Fruit fly (Drosophila melanogaster): ENCODE measurements around the gene smp-30.

The smp-30 gene

dm6 chr3R:14748323-14749076 lies 2.5 kb downstream of the smp-30 start (continued):
- TF ChIP-seq CG14860 (GFP tag; IDR thresholded peaks at IDR 0.05; ENCODE audit: partially characterized antibody) (no peak), CG4282 (GFP tag; optimal IDR thresholded peaks at IDR 0.05) (no peak), CG3726 (GFP tag; IDR thresholded peaks at IDR 0.05) (no peak), shn (GFP tag; optimal IDR thresholded peaks at IDR 0.05) (no peak), Dip2 (GFP tag; IDR thresholded peaks at IDR 0.05) (no peak), disco-r (GFP tag; optimal IDR thresholded peaks at IDR 0.05) (no peak), CG10654 (GFP tag; optimal IDR thresholded peaks at IDR 0.05) (no peak), CG13123 (GFP tag; optimal IDR thresholded peaks at IDR 0.05) (no peak), CG10959 (GFP tag; IDR thresholded peaks at IDR 0.05) (no peak), Fer3 (tag; optimal IDR thresholded peaks at IDR 0.05) (no peak), CG4617 (GFP tag; optimal IDR thresholded peaks at IDR 0.05; ENCODE audit: borderline replicate concordance) (no peak), CG18262 (tag; optimal IDR thresholded peaks at IDR 0.05) (peak; percentile 23), NK7.1 (GFP tag; optimal IDR thresholded peaks at IDR 0.05) (no peak), CG15601 (tag; optimal IDR thresholded peaks at IDR 0.05) (peak; percentile 47), pnt (GFP tag; optimal IDR thresholded peaks at IDR 0.05) (no peak), TFAM (GFP tag; optimal IDR thresholded peaks at IDR 0.05) (no peak), Lim3 (GFP tag; IDR thresholded peaks at IDR 0.05) (no peak), knrl (GFP tag; IDR thresholded peaks at IDR 0.05; ENCODE audit: partially characterized antibody) (no peak), Trl (optimal IDR thresholded peaks at IDR 0.05) (no peak), Trl (GFP tag; optimal IDR thresholded peaks at IDR 0.05) (no peak), CG2712 (tag; optimal IDR thresholded peaks at IDR 0.05) (peak; percentile 27), D (optimal IDR thresholded peaks at IDR 0.05) (no peak), D (GFP tag; optimal IDR thresholded peaks at IDR 0.05) (peak; percentile 47), row (GFP tag; IDR thresholded peaks at IDR 0.05) (peak; percentile 44; the same call in 2 of the 3 replicates), trem (tag; optimal IDR thresholded peaks at IDR 0.05) (peak; percentile 1), pum (GFP tag; optimal IDR thresholded peaks at IDR 0.05) (no peak), odd (GFP tag; optimal IDR thresholded peaks at IDR 0.05) (no peak), bab2 (GFP tag; optimal IDR thresholded peaks at IDR 0.05) (no peak), CG17802 (tag; optimal IDR thresholded peaks at IDR 0.05) (no peak), CG8924 (tag; optimal IDR thresholded peaks at IDR 0.05) (peak; percentile 31), slp2 (GFP tag; optimal IDR thresholded peaks at IDR 0.05) (no peak), CG7963 (GFP tag; IDR thresholded peaks at IDR 0.05; ENCODE audit: partially characterized antibody) (no peak), toy (GFP tag; IDR thresholded peaks at IDR 0.05) (no peak), CG30020 (tag; optimal IDR thresholded peaks at IDR 0.05) (no peak), CG3065 (GFP tag; optimal IDR thresholded peaks at IDR 0.05) (no peak), D19A (tag; optimal IDR thresholded peaks at IDR 0.05) (peak; percentile 62), Spps (tag; optimal IDR thresholded peaks at IDR 0.05) (no peak), CG8290 (GFP tag; optimal IDR thresholded peaks at IDR 0.05) (no peak), CG8290 (tag; optimal IDR thresholded peaks at IDR 0.05) (no peak), tup (GFP tag; optimal IDR thresholded peaks at IDR 0.05) (no peak), CG13296 (GFP tag; optimal IDR thresholded peaks at IDR 0.05) (no peak), hth (optimal IDR thresholded peaks at IDR 0.05) (no peak), CG14965 (GFP tag; optimal IDR thresholded peaks at IDR 0.05; ENCODE audit: borderline replicate concordance) (no peak), Hr78 (GFP tag; optimal IDR thresholded peaks at IDR 0.05) (no peak), CG10565 (GFP tag; optimal IDR thresholded peaks at IDR 0.05) (no peak), Sry-β (GFP tag; optimal IDR thresholded peaks at IDR 0.05) (no peak), CG33557 (GFP tag; optimal IDR thresholded peaks at IDR 0.05) (peak; percentile 53), trh (GFP tag; optimal IDR thresholded peaks at IDR 0.05) (no peak), CG30403 (GFP tag; optimal IDR thresholded peaks at IDR 0.05) (no peak), H2.0 (GFP tag; IDR thresholded peaks at IDR 0.05) (no peak), HLH3B (GFP tag; IDR thresholded peaks at IDR 0.05) (no peak)

All from whole organism, embryonic.